Fruit fly (Drosophila melanogaster) whole organism, embryonic: ENCODE data around the gene Gga.
A peak's percentile ranks its signal among the peaks of the same experiment; 100 is the strongest.

Experiments used
- CG10543 ChIP-seq: fragments of 200-800 bp; sonication (Bioruptor generic); optimal IDR thresholded peaks from 3 replicates; lab custom pipeline; 2017; ENCODE audit warnings: missing biosample characterization, mild to moderate bottlenecking, missing genetic modification characterization, moderate library complexity
- CG12942 ChIP-seq: fragments of 200-800 bp; sonication (Bioruptor generic); optimal IDR thresholded peaks from 3 replicates; lab custom pipeline; 2016; ENCODE audit warnings: missing biosample characterization, missing genetic modification characterization
- CG13424 ChIP-seq: fragments of 200-800 bp; sonication (Bioruptor generic); optimal IDR thresholded peaks from 2 replicates; lab custom pipeline; 2019; ENCODE audit warnings: missing biosample characterization, mild to moderate bottlenecking, missing genetic modification characterization, moderate library complexity
- CG14860 ChIP-seq: fragments of 200-800 bp; sonication (Bioruptor generic); IDR thresholded peaks from 3 replicates; pipeline ENCODE4 v1.3.6; 2022; ENCODE audit warnings: missing biosample characterization, missing genetic modification characterization; ENCODE audit not compliant: partially characterized antibody
- CG17328 ChIP-seq: fragments of 200-800 bp; sonication (Bioruptor generic); IDR thresholded peaks from 2 replicates; pipeline ENCODE4 v1.3.6; 2022; ENCODE audit warnings: missing biosample characterization, missing genetic modification characterization
- CG17359 ChIP-seq: fragments of 200-800 bp; sonication (Bioruptor generic); optimal IDR thresholded peaks from 3 replicates; lab custom pipeline; 2018; ENCODE audit warnings: missing biosample characterization, mild to moderate bottlenecking, missing genetic modification characterization, moderate library complexity
- CG17802 ChIP-seq: fragments of 200-800 bp; sonication (Bioruptor generic); optimal IDR thresholded peaks from 2 replicates; lab custom pipeline; 2018; ENCODE audit warnings: missing biosample characterization, mild to moderate bottlenecking, missing genetic modification characterization, moderate library complexity
- CG17912 ChIP-seq: fragments of 200-800 bp; sonication (Bioruptor generic); optimal IDR thresholded peaks from 2 replicates; lab custom pipeline; 2018; ENCODE audit warnings: missing biosample characterization, mild to moderate bottlenecking, missing genetic modification characterization
- CG18619 ChIP-seq: fragments of 200-800 bp; sonication (Bioruptor generic); optimal IDR thresholded peaks from 3 replicates; lab custom pipeline; 2017; ENCODE audit warnings: missing biosample characterization, mild to moderate bottlenecking, missing genetic modification characterization
- CG3163 ChIP-seq: fragments of 200-800 bp; sonication (Bioruptor generic); optimal IDR thresholded peaks from 3 replicates; lab custom pipeline; 2016; ENCODE audit warnings: missing biosample characterization, missing genetic modification characterization
- CG34376 ChIP-seq: fragments of 200-800 bp; sonication (Bioruptor generic); optimal IDR thresholded peaks from 2 replicates; lab custom pipeline; 2018; ENCODE audit warnings: missing biosample characterization, mild to moderate bottlenecking, missing genetic modification characterization
- CG3726 ChIP-seq: fragments of 200-800 bp; sonication (Bioruptor generic); IDR thresholded peaks from 3 replicates; pipeline ENCODE4, ENCODE4 v1.3.6; 2022; ENCODE audit warnings: missing biosample characterization, missing genetic modification characterization
- CG5953 ChIP-seq: fragments of 200-800 bp; sonication (Bioruptor generic); IDR thresholded peaks from 2 replicates; pipeline ENCODE4 v1.3.6; 2022; ENCODE audit warnings: missing biosample characterization, missing genetic modification characterization
- CG6689 ChIP-seq: fragments of 200-800 bp; sonication (Bioruptor generic); IDR thresholded peaks from 2 replicates; pipeline ENCODE4 v1.3.6; 2022; ENCODE audit warnings: missing biosample characterization, missing genetic modification characterization
- CG7556 ChIP-seq: fragments of 200-800 bp; sonication (Bioruptor generic); optimal IDR thresholded peaks from 2 replicates; lab custom pipeline; 2017; ENCODE audit warnings: missing biosample characterization, mild to moderate bottlenecking, missing genetic modification characterization
- CG8290 ChIP-seq, 3 experiments: fragments of 200-800 bp; sonication (Bioruptor generic); optimal IDR thresholded peaks; 2 replicates each; lab custom pipeline; 2016 to 2019; ENCODE audit warnings: missing biosample characterization in 3 of 3, missing genetic modification characterization in 3 of 3, mild to moderate bottlenecking in 2 of 3, moderate library complexity in 1 of 3
- CHES-1-like ChIP-seq: fragments of 200-800 bp; sonication (Bioruptor generic); optimal IDR thresholded peaks from 2 replicates; lab custom pipeline; 2016; ENCODE audit warnings: missing biosample characterization, missing genetic modification characterization
- Fer2 ChIP-seq: fragments of 200-800 bp; sonication (Bioruptor generic); optimal IDR thresholded peaks from 2 replicates; lab custom pipeline; 2018; ENCODE audit warnings: missing biosample characterization, mild to moderate bottlenecking, missing genetic modification characterization, moderate library complexity
- HLH54F ChIP-seq: fragments of 200-800 bp; sonication (Bioruptor generic); optimal IDR thresholded peaks from 3 replicates; lab custom pipeline; 2016; ENCODE audit warnings: missing biosample characterization, missing genetic modification characterization
- Max ChIP-seq: fragments of 200-800 bp; sonication (Bioruptor generic); optimal IDR thresholded peaks from 2 replicates; lab custom pipeline; 2016; ENCODE audit warnings: missing biosample characterization, mild to moderate bottlenecking, missing genetic modification characterization
- Myb ChIP-seq: fragments of 200-800 bp; sonication (Bioruptor generic); optimal IDR thresholded peaks from 2 replicates; lab custom pipeline; 2016; ENCODE audit warnings: missing biosample characterization, missing genetic modification characterization
- Pdp1 ChIP-seq, 2 experiments: fragments of 200-800 bp; sonication (Bioruptor generic); optimal IDR thresholded peaks; 3 replicates each; lab custom pipeline; 2016; ENCODE audit warnings: missing biosample characterization in 2 of 2, missing genetic modification characterization in 2 of 2, mild to moderate bottlenecking in 1 of 2, moderate library complexity in 1 of 2
- YL-1 ChIP-seq: fragments of 200-800 bp; sonication (Bioruptor generic); optimal IDR thresholded peaks from 3 replicates; lab custom pipeline; 2017; ENCODE audit warnings: missing biosample characterization, mild to moderate bottlenecking, missing genetic modification characterization
- caup ChIP-seq: fragments of 200-800 bp; sonication (Bioruptor generic); optimal IDR thresholded peaks from 3 replicates; lab custom pipeline; 2017; ENCODE audit warnings: missing biosample characterization, mild to moderate bottlenecking, missing genetic modification characterization, moderate library complexity; ENCODE audit not compliant: severe bottlenecking
- chn ChIP-seq: fragments of 200-800 bp; sonication (Bioruptor generic); optimal IDR thresholded peaks from 2 replicates; lab custom pipeline; 2016; ENCODE audit warnings: missing biosample characterization, missing genetic modification characterization
- ci ChIP-seq: fragments of 200-800 bp; sonication (Bioruptor generic); IDR thresholded peaks from 3 replicates; pipeline ENCODE4 v1.3.6; 2022; ENCODE audit warnings: missing biosample characterization, missing genetic modification characterization
- dati ChIP-seq: fragments of 200-800 bp; sonication (Bioruptor generic); IDR thresholded peaks from 2 replicates; pipeline ENCODE4 v1.3.6; 2022; ENCODE audit warnings: missing biosample characterization, missing genetic modification characterization
- emc ChIP-seq: fragments of 200-800 bp; sonication (Bioruptor generic); optimal IDR thresholded peaks from 2 replicates; lab custom pipeline; 2016; ENCODE audit warnings: missing biosample characterization, missing genetic modification characterization
- exex ChIP-seq: fragments of 200-800 bp; sonication (Bioruptor generic); optimal IDR thresholded peaks from 4 replicates; lab custom pipeline; 2018; ENCODE audit warnings: missing biosample characterization, mild to moderate bottlenecking, missing genetic modification characterization, moderate library complexity
- fru ChIP-seq: fragments of >200 bp; optimal IDR thresholded peaks from 2 replicates; lab custom pipeline; 2017
- hkb ChIP-seq, 2 experiments: fragments of 200-800 bp in 1 of 2; fragments of >200 bp in 1 of 2; sonication (Bioruptor generic) in 1 of 2; IDR thresholded peaks in 1 of 2; optimal IDR thresholded peaks in 1 of 2; 2 replicates each; pipeline versions ENCODE4 v1.3.6 to Lab custom; 2017 to 2022; ENCODE audit warnings: missing biosample characterization in 1 of 2, missing genetic modification characterization in 1 of 2
- hth ChIP-seq: fragments of >200 bp; optimal IDR thresholded peaks from 2 replicates; lab custom pipeline; 2017; ENCODE audit warnings: inconsistent platforms
- ken ChIP-seq: fragments of 200-800 bp; sonication (Bioruptor generic); IDR thresholded peaks from 3 replicates; pipeline ENCODE4 v1.3.6; 2022; ENCODE audit warnings: missing biosample characterization, missing genetic modification characterization
- knrl ChIP-seq: fragments of 200-800 bp; sonication (Bioruptor generic); IDR thresholded peaks from 3 replicates; pipeline ENCODE4 v1.3.6; 2022; ENCODE audit warnings: missing biosample characterization, missing genetic modification characterization; ENCODE audit not compliant: partially characterized antibody
- onecut ChIP-seq: fragments of 200-800 bp; sonication (Bioruptor generic); IDR thresholded peaks from 2 replicates; pipeline ENCODE4 v1.3.6; 2022; ENCODE audit warnings: missing biosample characterization, missing genetic modification characterization
- pan ChIP-seq, 4 experiments: fragments of >200 bp in 3 of 4; fragments of 200-800 bp in 1 of 4; sonication (Bioruptor generic) in 1 of 4; optimal IDR thresholded peaks in 3 of 4; IDR thresholded peaks in 1 of 4; 2 replicates each; pipeline versions ENCODE4 v1.3.6 to Lab custom; 2017 to 2022; ENCODE audit warnings: missing biosample characterization in 2 of 4, missing genetic modification characterization in 2 of 4, mixed read lengths in 1 of 4
- pho ChIP-seq: fragments of 200-800 bp; sonication (Bioruptor generic); optimal IDR thresholded peaks from 2 replicates; lab custom pipeline; 2016; ENCODE audit warnings: missing biosample characterization, missing genetic modification characterization
- phol ChIP-seq: fragments of 200-800 bp; sonication (Bioruptor generic); optimal IDR thresholded peaks from 3 replicates; lab custom pipeline; 2018; ENCODE audit warnings: missing biosample characterization, mild to moderate bottlenecking, missing genetic modification characterization, moderate library complexity
- row ChIP-seq: fragments of 200-800 bp; sonication (Bioruptor generic); IDR thresholded peaks from 3 replicates; pipeline ENCODE4 v1.3.6; 2022; ENCODE audit warnings: missing biosample characterization, missing genetic modification characterization
- sc ChIP-seq, 3 experiments: fragments of >200 bp in 2 of 3; fragments of 200-800 bp in 1 of 3; sonication (Bioruptor generic) in 1 of 3; optimal IDR thresholded peaks; 2 replicates in 2 of 3; 3 replicates in 1 of 3; lab custom pipeline; 2017; ENCODE audit warnings: mild to moderate bottlenecking in 1 of 3, missing biosample characterization in 1 of 3, missing genetic modification characterization in 1 of 3, missing genetic modification reagents in 1 of 3
- sisA ChIP-seq: fragments of 200-800 bp; sonication (Bioruptor generic); IDR thresholded peaks from 2 replicates; pipeline ENCODE4 v1.3.6; 2022; ENCODE audit warnings: missing biosample characterization, missing genetic modification characterization
- slp2 ChIP-seq: fragments of 200-800 bp; sonication (Bioruptor generic); optimal IDR thresholded peaks from 2 replicates; lab custom pipeline; 2016; ENCODE audit warnings: missing biosample characterization, missing genetic modification characterization
- tio ChIP-seq: fragments of 200-800 bp; sonication (Bioruptor generic); optimal IDR thresholded peaks from 2 replicates; lab custom pipeline; 2017; ENCODE audit warnings: missing biosample characterization, missing genetic modification characterization, inconsistent platforms
- trem ChIP-seq: fragments of 200-800 bp; optimal IDR thresholded peaks from 3 replicates; lab custom pipeline; 2019; ENCODE audit warnings: missing biosample characterization, mild to moderate bottlenecking, missing genetic modification characterization, moderate library complexity
- tx ChIP-seq: fragments of 200-800 bp; sonication (Bioruptor generic); optimal IDR thresholded peaks from 2 replicates; lab custom pipeline; 2016; ENCODE audit warnings: missing biosample characterization, missing genetic modification characterization
- vnd ChIP-seq: fragments of 200-800 bp; sonication (Bioruptor generic); IDR thresholded peaks from 3 replicates; pipeline ENCODE4 v1.3.6; 2022; ENCODE audit warnings: missing biosample characterization, missing genetic modification characterization; ENCODE audit not compliant: partially characterized antibody
- wek ChIP-seq: fragments of 200-800 bp; sonication (Bioruptor generic); optimal IDR thresholded peaks from 3 replicates; lab custom pipeline; 2018; ENCODE audit warnings: missing biosample characterization, mild to moderate bottlenecking, missing genetic modification characterization, moderate library complexity
- z ChIP-seq: fragments of 200-800 bp; sonication (Bioruptor generic); IDR thresholded peaks from 3 replicates; pipeline ENCODE4 v1.3.6; 2022; ENCODE audit warnings: missing biosample characterization, missing genetic modification characterization
- zen2 ChIP-seq: fragments of 200-800 bp; sonication (Bioruptor generic); IDR thresholded peaks from 3 replicates; pipeline ENCODE4 v1.3.6; 2022; ENCODE audit warnings: missing biosample characterization, missing genetic modification characterization; ENCODE audit not compliant: partially characterized antibody

Gene Gga

DNA sequence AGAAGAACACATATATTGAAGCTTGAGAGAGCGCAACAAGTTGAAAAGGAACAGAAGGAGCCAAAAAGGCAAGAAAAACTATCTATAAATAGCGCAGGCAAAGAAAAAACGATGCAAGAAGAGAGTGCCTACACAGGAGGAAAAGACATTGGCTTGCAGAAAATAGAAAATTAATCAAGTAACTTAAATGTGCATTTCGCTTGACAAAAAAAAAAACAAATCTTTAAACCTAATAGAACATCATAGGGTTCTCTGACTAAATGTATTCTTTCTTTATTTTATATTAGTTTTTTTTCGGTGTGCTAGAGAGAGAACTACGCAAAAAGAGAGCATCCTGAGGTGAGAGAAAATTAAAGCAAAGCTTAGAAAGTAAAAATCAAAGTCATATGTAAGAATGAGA lies 49.2 kb downstream of the Gga start (continued):
- TF ChIP-seq zen2 (GFP tag; lab: Robert Waterston, UW) (no peak), tio (GFP tag; lab: Kevin White, UChicago) (peak; percentile 47), CG5953 (no peak), fru (no peak), CG17802 (tag; lab: Kevin White, UChicago) (no peak), pho (GFP tag; lab: Kevin White, UChicago) (no peak), row (GFP tag; lab: Robert Waterston, UW) (peak; percentile 70; the same call in 2 of the 3 replicates), sisA (peak; percentile 37; the same call in 1 of the 2 replicates), CG34376 (GFP tag; lab: Kevin White, UChicago) (no peak), sc (optimal IDR thresholded peaks at IDR 0.05; lab: Kevin White, UChicago) (no peak), sc (GFP tag; optimal IDR thresholded peaks at IDR 0.05; lab: Kevin White, UChicago) (peak; percentile 33), CG17912 (GFP tag; lab: Kevin White, UChicago) (no peak), CG6689 (GFP tag; lab: Robert Waterston, UW) (peak; percentile 57), knrl (GFP tag; lab: Robert Waterston, UW) (no peak), CG14860 (GFP tag; lab: Robert Waterston, UW) (no peak), phol (tag; lab: Kevin White, UChicago) (peak; percentile 60), wek (GFP tag; lab: Kevin White, UChicago) (no peak), caup (GFP tag; lab: Kevin White, UChicago) (no peak), slp2 (GFP tag; lab: Kevin White, UChicago) (no peak), CG3726 (GFP tag; lab: Robert Waterston, UW) (no peak), Pdp1 (GFP tag; optimal IDR thresholded peaks at IDR 0.05; lab: Kevin White, UChicago) (peak in 1 of 2 experiments; percentile 23), CG17328 (GFP tag; lab: Robert Waterston, UW) (peak; percentile 77), hth (no peak), Max (GFP tag; lab: Kevin White, UChicago) (no peak), CG17359 (peak; percentile 49), CG7556 (GFP tag; lab: Kevin White, UChicago) (no peak), tx (GFP tag; lab: Kevin White, UChicago) (no peak), CG10543 (GFP tag; lab: Kevin White, UChicago) (no peak), dati (GFP tag; lab: Robert Waterston, UW) (no peak), CG12942 (GFP tag; lab: Kevin White, UChicago) (peak; percentile 32), hkb (optimal IDR thresholded peaks at IDR 0.05; lab: Kevin White, UChicago) (no peak), hkb (GFP tag; IDR thresholded peaks at IDR 0.05; lab: Robert Waterston, UW) (no peak), CG3163 (no peak), CG13424 (peak; percentile 40), CG18619 (GFP tag; lab: Kevin White, UChicago) (no peak), CG8290 (GFP tag; optimal IDR thresholded peaks at IDR 0.05; lab: Kevin White, UChicago) (no peak), CG8290 (tag; optimal IDR thresholded peaks at IDR 0.05; lab: Kevin White, UChicago) (no peak), onecut (GFP tag; lab: Robert Waterston, UW) (no peak), ken (GFP tag; lab: Robert Waterston, UW) (0 out of 3 replicates have a peak, but pooled peaks have one; percentile 56), ci (GFP tag; lab: Robert Waterston, UW) (peak; percentile 68; the same call in 2 of the 3 replicates), exex (tag; lab: Kevin White, UChicago) (no peak), HLH54F (no peak), z (0 out of 3 replicates have a peak, but pooled peaks have one; percentile 17), Myb (GFP tag; lab: Kevin White, UChicago) (no peak), CHES-1-like (GFP tag; lab: Kevin White, UChicago) (no peak), chn (GFP tag; lab: Kevin White, UChicago) (peak; percentile 19), Fer2 (no peak), vnd (GFP tag; lab: Robert Waterston, UW) (no peak), YL-1 (GFP tag; lab: Kevin White, UChicago) (no peak), emc (GFP tag; lab: Kevin White, UChicago) (no peak), trem (tag; lab: Kevin White, UChicago) (no peak), pan (optimal IDR thresholded peaks at IDR 0.05; lab: Kevin White, UChicago) (no peak), pan (GFP tag; optimal IDR thresholded peaks at IDR 0.05 in 1 of 2, IDR thresholded peaks at IDR 0.05 in 1 of 2) (peak in 1 of 2 experiments; percentile 21)
